Fruit fly (Drosophila melanogaster): ENCODE data around the gene TyrRII.
"Not testable (repeated sequence)": the region's sequence is repeated elsewhere in the genome, so short reads cannot be mapped to it uniquely, and the experiment has no call there.

TyrRII gene

dm6 chr3R:17758905-17759304 lies 22.5 kb downstream of the TyrRII start:
- no peak for TF ChIP-seq vri (GFP tag; optimal IDR thresholded peaks at IDR 0.05)
- TF ChIP-seq CG32006 (GFP tag; optimal IDR thresholded peaks at IDR 0.05) = no peak
- no peak for TF ChIP-seq fd85E (GFP tag; optimal IDR thresholded peaks at IDR 0.05)
- TF ChIP-seq Met (GFP tag; optimal IDR thresholded peaks at IDR 0.05) = no peak
- TF ChIP-seq fkh (GFP tag; optimal IDR thresholded peaks at IDR 0.05) = peak; percentile 55
- no peak for TF ChIP-seq CG9139 (GFP tag; optimal IDR thresholded peaks at IDR 0.05)

DNA sequence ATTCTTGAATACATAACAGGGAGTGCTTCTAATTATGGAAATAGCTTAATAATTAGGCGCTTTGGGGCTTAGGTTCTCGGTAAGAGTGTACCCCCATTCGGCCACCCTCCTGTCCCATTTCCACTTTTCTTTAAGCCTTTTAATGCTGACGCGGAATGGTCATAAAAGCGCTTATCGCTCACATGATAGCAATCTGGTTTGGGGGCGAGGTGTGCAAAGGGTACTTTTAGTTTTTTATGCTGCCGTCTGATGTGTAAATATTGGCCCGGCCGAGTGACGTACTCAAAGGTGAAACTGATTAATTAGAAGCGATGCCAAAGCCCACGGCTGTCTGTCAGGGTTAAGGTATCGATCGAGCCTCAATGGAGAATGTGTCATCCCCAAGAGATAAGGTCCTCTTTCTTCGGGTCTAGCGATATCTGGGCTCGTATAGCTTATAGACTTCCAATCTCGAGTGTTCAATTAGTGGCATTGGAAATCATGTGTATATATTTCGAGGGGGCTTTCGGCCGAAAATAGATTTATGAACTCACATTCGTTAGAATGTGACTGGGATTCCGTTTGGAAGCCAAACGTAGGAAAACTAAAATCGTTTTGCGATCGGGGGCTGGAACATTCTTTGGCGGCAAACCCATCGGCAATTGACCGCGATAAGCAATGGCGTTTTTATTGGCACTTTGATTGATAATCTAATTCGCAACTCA lies 23.5 kb downstream of the TyrRII start:
- no peak for TF ChIP-seq CG10631 (GFP tag; optimal IDR thresholded peaks at IDR 0.05)
- peak; percentile 86 for TF ChIP-seq fkh (GFP tag; optimal IDR thresholded peaks at IDR 0.05)

DNA sequence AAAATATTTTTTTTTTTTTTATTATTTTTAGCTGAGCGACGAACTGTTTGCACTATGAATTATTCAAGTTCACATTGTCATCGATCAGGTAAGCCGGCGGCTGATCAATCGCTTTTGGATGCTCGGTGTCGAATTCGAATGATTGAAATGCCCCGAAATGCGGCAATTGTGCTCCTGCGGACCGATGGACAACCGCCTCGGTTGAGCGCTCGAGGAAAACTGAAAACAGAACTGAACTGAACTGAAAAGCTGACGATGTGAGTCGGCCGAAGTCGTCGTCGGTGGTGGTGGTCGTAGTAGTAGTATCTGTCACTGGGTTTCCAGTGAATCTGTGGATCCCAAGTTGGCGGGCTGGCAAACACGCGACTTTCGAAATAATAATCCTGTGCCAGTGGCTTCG lies 25.9 kb downstream of the TyrRII start:
- TF ChIP-seq CG11902 (GFP tag; optimal IDR thresholded peaks at IDR 0.05) (no peak), CG6276 (GFP tag; optimal IDR thresholded peaks at IDR 0.05) (no peak), CG34406 (GFP tag; optimal IDR thresholded peaks at IDR 0.05) (no peak), CG3919 (GFP tag; optimal IDR thresholded peaks at IDR 0.05) (no peak), Ets21C (GFP tag; optimal IDR thresholded peaks at IDR 0.05) (no peak), CG8119 (GFP tag; IDR thresholded peaks at IDR 0.05) (no peak), Gug (GFP tag; IDR thresholded peaks at IDR 0.05) (no peak), pdm3 (GFP tag; optimal IDR thresholded peaks at IDR 0.05) (no peak), CG3032 (tag; optimal IDR thresholded peaks at IDR 0.05) (no peak), dsx (GFP tag; optimal IDR thresholded peaks at IDR 0.05; ENCODE audit: poor library complexity, severe bottlenecking) (no peak), fd85E (GFP tag; optimal IDR thresholded peaks at IDR 0.05) (no peak), cyc (GFP tag; optimal IDR thresholded peaks at IDR 0.05) (no peak), CG32006 (GFP tag; optimal IDR thresholded peaks at IDR 0.05) (no peak), lz (GFP tag; optimal IDR thresholded peaks at IDR 0.05) (no peak), CG16779 (tag; optimal IDR thresholded peaks at IDR 0.05) (no peak), Eip93F (GFP tag; optimal IDR thresholded peaks at IDR 0.05) (no peak), OdsH (GFP tag; optimal IDR thresholded peaks at IDR 0.05) (no peak)

DNA sequence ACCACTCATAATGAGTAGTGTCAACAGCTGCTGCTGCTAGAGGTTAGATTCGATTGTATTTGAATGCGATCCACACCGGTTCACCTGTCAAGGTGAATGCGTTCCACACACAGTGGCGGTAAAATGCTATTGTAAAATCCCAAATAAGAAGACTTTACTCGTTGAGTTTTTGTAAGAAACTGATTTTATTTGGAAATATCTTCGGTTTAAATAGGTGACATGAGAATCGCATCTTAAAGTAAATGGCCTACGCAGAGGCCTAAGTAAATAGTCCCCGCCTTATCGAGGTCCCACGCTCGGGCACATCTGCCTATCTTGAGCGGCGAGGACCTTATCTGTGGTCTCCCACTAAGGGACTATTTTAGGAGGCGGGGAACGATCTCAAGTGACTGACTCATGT lies 26.7 kb downstream of the TyrRII start, which contains the start of gene TyrR:
TyrR (minus strand) TSS at position 101 of the 400 bp plus-strand sequence.
- TF ChIP-seq ss (GFP tag; optimal IDR thresholded peaks at IDR 0.05); CG8119 (GFP tag; IDR thresholded peaks at IDR 0.05); Met (GFP tag; optimal IDR thresholded peaks at IDR 0.05): not testable (repeated sequence)

dm6 chr3R:17773893-17774292 lies 37.5 kb downstream of the TyrRII start:
- no peak for TF ChIP-seq CG8319 (GFP tag; optimal IDR thresholded peaks at IDR 0.05)

DNA sequence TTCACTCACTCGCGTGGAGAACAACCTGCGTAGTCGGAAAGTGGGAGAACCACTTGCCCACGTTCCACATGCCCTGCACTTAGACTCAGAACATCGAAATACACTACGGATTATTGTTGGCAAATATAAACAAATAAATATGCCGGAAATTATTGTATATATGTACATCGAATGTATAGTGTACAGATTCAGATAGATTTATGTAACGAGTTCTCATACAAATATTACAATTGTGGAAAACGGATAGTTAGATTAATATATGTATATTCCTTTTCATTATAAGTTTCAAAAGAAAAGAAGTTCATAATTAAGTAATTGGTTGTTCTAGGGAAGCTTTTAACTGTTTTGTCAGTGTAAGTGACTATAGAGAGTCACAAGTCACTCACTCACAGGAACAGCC lies 38.1 kb downstream of the TyrRII start:
- no peak for TF ChIP-seq eg (GFP tag; IDR thresholded peaks at IDR 0.05)
- peak; percentile 4 for TF ChIP-seq CG4318 (GFP tag; optimal IDR thresholded peaks at IDR 0.05)
- TF ChIP-seq CG6276 (GFP tag; optimal IDR thresholded peaks at IDR 0.05) = no peak
- peak; percentile 38 for TF ChIP-seq Eip78C (GFP tag)
- peak; percentile 4 for TF ChIP-seq acj6 (GFP tag; optimal IDR thresholded peaks at IDR 0.05)
- TF ChIP-seq CG3919 (GFP tag; optimal IDR thresholded peaks at IDR 0.05) = peak; percentile 32
- TF ChIP-seq CG10631 (GFP tag; optimal IDR thresholded peaks at IDR 0.05) = peak; percentile 27
- peak; percentile 28; the same call in 1 of the 2 replicates for TF ChIP-seq CG15336 (GFP tag; IDR thresholded peaks at IDR 0.05)
- peak; percentile 9 for TF ChIP-seq OdsH (GFP tag; optimal IDR thresholded peaks at IDR 0.05)
- peak; percentile 23 for TF ChIP-seq CG10669 (GFP tag; optimal IDR thresholded peaks at IDR 0.05)
- TF ChIP-seq fd59A (GFP tag; optimal IDR thresholded peaks at IDR 0.05) = no peak
- TF ChIP-seq Eip75B (GFP tag; optimal IDR thresholded peaks at IDR 0.05) = peak; percentile 3
- TF ChIP-seq CG11762 (GFP tag; optimal IDR thresholded peaks at IDR 0.05; ENCODE audit: insufficient read depth) = no peak
- TF ChIP-seq CG32006 (GFP tag; optimal IDR thresholded peaks at IDR 0.05) = peak; percentile 47
- TF ChIP-seq achi (GFP tag; optimal IDR thresholded peaks at IDR 0.05) = peak; percentile 14
